Fruit fly (Drosophila melanogaster) whole organism, embryonic: ENCODE measurements around the gene CG3342.

Experiments
- Blimp-1 ChIP-seq: fragments of 200-800 bp; sonication (Bioruptor generic); optimal IDR thresholded peaks from 3 replicates; lab custom pipeline; 2018; ENCODE audit warnings: missing biosample characterization, missing genetic modification characterization, mild to moderate bottlenecking, moderate library complexity, missing genetic modification reagents
- Bteb2 ChIP-seq: fragments of 200-800 bp; sonication (Bioruptor generic); optimal IDR thresholded peaks from 2 replicates; lab custom pipeline; 2016; ENCODE audit warnings: missing biosample characterization, missing genetic modification characterization
- CG10462 ChIP-seq: fragments of 200-800 bp; sonication (Bioruptor generic); optimal IDR thresholded peaks from 2 replicates; lab custom pipeline; 2016; ENCODE audit warnings: missing biosample characterization, missing genetic modification characterization
- CG11085 ChIP-seq: fragments of 200-800 bp; sonication (Bioruptor generic); IDR thresholded peaks from 2 replicates; pipeline ENCODE4 v1.3.6; 2022; ENCODE audit warnings: missing biosample characterization, missing genetic modification characterization
- CG11247 ChIP-seq: fragments of 200-800 bp; sonication (Bioruptor generic); IDR thresholded peaks from 2 replicates; pipeline ENCODE4 v1.3.6; 2022; ENCODE audit warnings: missing biosample characterization, missing genetic modification characterization
- CG11504 ChIP-seq: fragments of 200-800 bp; sonication (Bioruptor generic); optimal IDR thresholded peaks from 3 replicates; lab custom pipeline; 2019; ENCODE audit warnings: missing biosample characterization, mild to moderate bottlenecking, missing genetic modification characterization, moderate library complexity
- CG12155 ChIP-seq: fragments of 200-800 bp; sonication (Bioruptor generic); optimal IDR thresholded peaks from 3 replicates; lab custom pipeline; 2016; ENCODE audit warnings: missing biosample characterization, missing genetic modification characterization
- CG12744 ChIP-seq: fragments of 200-800 bp; sonication (Bioruptor generic); optimal IDR thresholded peaks from 2 replicates; lab custom pipeline; 2016; ENCODE audit warnings: missing biosample characterization, missing genetic modification characterization
- CG13296 ChIP-seq: fragments of 200-800 bp; sonication (Bioruptor generic); optimal IDR thresholded peaks from 3 replicates; lab custom pipeline; 2018; ENCODE audit warnings: missing biosample characterization, mild to moderate bottlenecking, missing genetic modification characterization
- CG14965 ChIP-seq: fragments of 200-800 bp; sonication (Bioruptor generic); optimal IDR thresholded peaks from 2 replicates; lab custom pipeline; 2016; ENCODE audit warnings: missing biosample characterization, missing genetic modification characterization, borderline replicate concordance
- CG1603 ChIP-seq: fragments of 200-800 bp; sonication (Bioruptor generic); optimal IDR thresholded peaks from 2 replicates; lab custom pipeline; 2019; ENCODE audit warnings: missing biosample characterization, mild to moderate bottlenecking, missing genetic modification characterization, moderate library complexity
- CG16779 ChIP-seq: fragments of 200-800 bp; sonication (Bioruptor generic); IDR thresholded peaks from 2 replicates; pipeline ENCODE4 v1.3.6; 2022; ENCODE audit warnings: missing biosample characterization, missing genetic modification characterization
- CG17912 ChIP-seq: fragments of 200-800 bp; sonication (Bioruptor generic); optimal IDR thresholded peaks from 2 replicates; lab custom pipeline; 2018; ENCODE audit warnings: missing biosample characterization, mild to moderate bottlenecking, missing genetic modification characterization
- CG4707 ChIP-seq: fragments of 200-800 bp; sonication (Bioruptor generic); optimal IDR thresholded peaks from 2 replicates; lab custom pipeline; 2018; ENCODE audit warnings: missing biosample characterization, mild to moderate bottlenecking, missing genetic modification characterization, moderate library complexity
- CG5180 ChIP-seq: fragments of 200-800 bp; sonication (Bioruptor generic); optimal IDR thresholded peaks from 3 replicates; lab custom pipeline; 2017; ENCODE audit warnings: missing biosample characterization, missing genetic modification characterization, mild to moderate bottlenecking, moderate library complexity, missing genetic modification reagents
- CG5953 ChIP-seq: fragments of 200-800 bp; sonication (Bioruptor generic); IDR thresholded peaks from 2 replicates; pipeline ENCODE4 v1.3.6; 2022; ENCODE audit warnings: missing biosample characterization, missing genetic modification characterization
- CG6254 ChIP-seq: fragments of 200-800 bp; sonication (Bioruptor generic); optimal IDR thresholded peaks from 3 replicates; lab custom pipeline; 2017; ENCODE audit warnings: mild to moderate bottlenecking, missing biosample characterization, missing genetic modification reagents, missing genetic modification characterization
- CG7839 ChIP-seq: fragments of 200-800 bp; sonication (Bioruptor generic); optimal IDR thresholded peaks from 3 replicates; lab custom pipeline; 2018; ENCODE audit warnings: missing biosample characterization, mild to moderate bottlenecking, missing genetic modification characterization, moderate library complexity
- CG9876 ChIP-seq: fragments of 200-800 bp; sonication (Bioruptor generic); optimal IDR thresholded peaks from 2 replicates; lab custom pipeline; 2016; ENCODE audit warnings: missing biosample characterization, missing genetic modification characterization
- Dp ChIP-seq: fragments of 200-800 bp; sonication (Bioruptor generic); optimal IDR thresholded peaks from 2 replicates; lab custom pipeline; 2018; ENCODE audit warnings: missing biosample characterization, mild to moderate bottlenecking, missing genetic modification characterization, moderate library complexity
- E2f1 ChIP-seq: fragments of 200-800 bp; sonication (Bioruptor generic); IDR thresholded peaks from 2 replicates; pipeline ENCODE4 v1.3.6; 2022; ENCODE audit warnings: missing biosample characterization, missing genetic modification characterization
- Fer3 ChIP-seq: fragments of 200-800 bp; sonication (Bioruptor generic); optimal IDR thresholded peaks from 2 replicates; lab custom pipeline; 2018; ENCODE audit warnings: missing biosample characterization, mild to moderate bottlenecking, missing genetic modification characterization, moderate library complexity
- HLH4C ChIP-seq: fragments of 200-800 bp; sonication (Bioruptor generic); IDR thresholded peaks from 3 replicates; pipeline ENCODE4 v1.3.6; 2022; ENCODE audit warnings: missing biosample characterization, missing genetic modification characterization; ENCODE audit not compliant: partially characterized antibody
- Meics ChIP-seq: fragments of 200-800 bp; sonication (Bioruptor generic); optimal IDR thresholded peaks from 2 replicates; lab custom pipeline; 2017; ENCODE audit warnings: missing biosample characterization, mild to moderate bottlenecking, missing genetic modification characterization
- NK7.1 ChIP-seq: fragments of 200-800 bp; sonication (Bioruptor generic); optimal IDR thresholded peaks from 3 replicates; lab custom pipeline; 2016; ENCODE audit warnings: missing biosample characterization, missing genetic modification characterization
- Rx ChIP-seq: fragments of 200-800 bp; sonication (Bioruptor generic); IDR thresholded peaks from 2 replicates; pipeline ENCODE4 v1.3.6; 2022; ENCODE audit warnings: missing biosample characterization, missing genetic modification characterization
- Sox102F ChIP-seq: fragments of 200-800 bp; sonication (Bioruptor generic); optimal IDR thresholded peaks from 2 replicates; lab custom pipeline; 2018; ENCODE audit warnings: missing biosample characterization, mild to moderate bottlenecking, missing genetic modification characterization, moderate library complexity
- Taf1 ChIP-seq: fragments of 200-800 bp; sonication (Bioruptor generic); IDR thresholded peaks from 2 replicates; pipeline ENCODE4 v1.3.6; 2022; ENCODE audit warnings: missing biosample characterization, missing genetic modification characterization
- Xbp1 ChIP-seq: fragments of 200-800 bp; sonication (Bioruptor generic); optimal IDR thresholded peaks from 3 replicates; lab custom pipeline; 2016; ENCODE audit warnings: missing biosample characterization, mild to moderate bottlenecking, missing genetic modification characterization
- al ChIP-seq: fragments of 200-800 bp; sonication (Bioruptor generic); IDR thresholded peaks from 2 replicates; pipeline ENCODE4 v1.3.6; 2022; ENCODE audit warnings: missing biosample characterization, missing genetic modification characterization
- caup ChIP-seq: fragments of 200-800 bp; sonication (Bioruptor generic); optimal IDR thresholded peaks from 3 replicates; lab custom pipeline; 2017; ENCODE audit warnings: missing biosample characterization, mild to moderate bottlenecking, missing genetic modification characterization, moderate library complexity; ENCODE audit not compliant: severe bottlenecking
- crc ChIP-seq: fragments of 200-800 bp; sonication (Bioruptor generic); optimal IDR thresholded peaks from 2 replicates; lab custom pipeline; 2016; ENCODE audit warnings: missing biosample characterization, missing genetic modification characterization
- dpn ChIP-seq, 2 experiments: fragments of 200-800 bp; sonication (Bioruptor generic); optimal IDR thresholded peaks; 3 replicates each; lab custom pipeline; 2016; ENCODE audit warnings: missing biosample characterization in 2 of 2, missing genetic modification characterization in 2 of 2
- emc ChIP-seq: fragments of 200-800 bp; sonication (Bioruptor generic); optimal IDR thresholded peaks from 2 replicates; lab custom pipeline; 2016; ENCODE audit warnings: missing biosample characterization, missing genetic modification characterization
- eve ChIP-seq, 2 experiments: fragments of >200 bp; optimal IDR thresholded peaks; 2 replicates each; lab custom pipeline; 2017; ENCODE audit warnings: missing biosample characterization in 2 of 2, missing genetic modification characterization in 2 of 2
- fd102C ChIP-seq: fragments of 200-800 bp; sonication (Bioruptor generic); optimal IDR thresholded peaks from 2 replicates; lab custom pipeline; 2018; ENCODE audit warnings: missing biosample characterization, mild to moderate bottlenecking, missing genetic modification characterization, moderate library complexity
- fu2 ChIP-seq: fragments of 200-800 bp; sonication (Bioruptor generic); optimal IDR thresholded peaks from 2 replicates; lab custom pipeline; 2016; ENCODE audit warnings: missing biosample characterization, missing genetic modification characterization
- gcm2 ChIP-seq: fragments of 200-800 bp; sonication (Bioruptor generic); optimal IDR thresholded peaks from 2 replicates; lab custom pipeline; 2016; ENCODE audit warnings: missing biosample characterization, missing genetic modification characterization
- hkb ChIP-seq, 2 experiments: fragments of 200-800 bp in 1 of 2; fragments of >200 bp in 1 of 2; sonication (Bioruptor generic) in 1 of 2; IDR thresholded peaks in 1 of 2; optimal IDR thresholded peaks in 1 of 2; 2 replicates each; pipeline versions ENCODE4 v1.3.6 to Lab custom; 2017 to 2022; ENCODE audit warnings: missing biosample characterization in 1 of 2, missing genetic modification characterization in 1 of 2
- lab ChIP-seq: fragments of 200-800 bp; sonication (Bioruptor generic); optimal IDR thresholded peaks from 3 replicates; lab custom pipeline; 2017; ENCODE audit warnings: missing biosample characterization, missing genetic modification characterization, mild to moderate bottlenecking, moderate library complexity, missing genetic modification reagents
- lola ChIP-seq, 3 experiments: fragments of >200 bp in 2 of 3; fragments of 200-800 bp in 1 of 3; sonication (Bioruptor generic) in 1 of 3; optimal IDR thresholded peaks; 2 replicates each; lab custom pipeline; 2017 to 2019; ENCODE audit warnings: missing biosample characterization in 3 of 3, missing genetic modification characterization in 3 of 3, mild to moderate bottlenecking in 1 of 3, moderate library complexity in 1 of 3
- pfk ChIP-seq: fragments of 200-800 bp; sonication (Bioruptor generic); optimal IDR thresholded peaks from 2 replicates; lab custom pipeline; 2018; ENCODE audit warnings: missing biosample characterization, mild to moderate bottlenecking, missing genetic modification characterization, moderate library complexity
- prd ChIP-seq, 3 experiments: fragments of >200 bp in 2 of 3; fragments of 200-800 bp in 1 of 3; sonication (Bioruptor generic) in 1 of 3; optimal IDR thresholded peaks in 2 of 3; IDR thresholded peaks in 1 of 3; 2 replicates in 2 of 3; 3 replicates in 1 of 3; pipeline versions ENCODE4 v1.3.6 to Lab custom; 2017 to 2022; ENCODE audit warnings: missing biosample characterization in 1 of 3, missing genetic modification characterization in 1 of 3
- stwl ChIP-seq: fragments of 200-800 bp; sonication (Bioruptor generic); optimal IDR thresholded peaks from 3 replicates; lab custom pipeline; 2018; ENCODE audit warnings: missing biosample characterization, mild to moderate bottlenecking, missing genetic modification characterization, moderate library complexity
- trh ChIP-seq: fragments of 200-800 bp; sonication (Bioruptor generic); optimal IDR thresholded peaks from 2 replicates; lab custom pipeline; 2016; ENCODE audit warnings: missing biosample characterization, missing genetic modification characterization
- unpg ChIP-seq: fragments of 200-800 bp; sonication (Bioruptor generic); optimal IDR thresholded peaks from 3 replicates; lab custom pipeline; 2018; ENCODE audit warnings: missing biosample characterization, mild to moderate bottlenecking, missing genetic modification characterization, moderate library complexity
- wdn ChIP-seq: fragments of 200-800 bp; sonication (Bioruptor generic); IDR thresholded peaks from 2 replicates; pipeline ENCODE4 v1.3.6; 2022; ENCODE audit warnings: missing biosample characterization, missing genetic modification characterization
- wor ChIP-seq: fragments of 200-800 bp; sonication (Bioruptor generic); IDR thresholded peaks from 2 replicates; pipeline ENCODE4 v1.3.6; 2022; ENCODE audit warnings: missing biosample characterization, missing genetic modification characterization

CG3342 gene

DNA sequence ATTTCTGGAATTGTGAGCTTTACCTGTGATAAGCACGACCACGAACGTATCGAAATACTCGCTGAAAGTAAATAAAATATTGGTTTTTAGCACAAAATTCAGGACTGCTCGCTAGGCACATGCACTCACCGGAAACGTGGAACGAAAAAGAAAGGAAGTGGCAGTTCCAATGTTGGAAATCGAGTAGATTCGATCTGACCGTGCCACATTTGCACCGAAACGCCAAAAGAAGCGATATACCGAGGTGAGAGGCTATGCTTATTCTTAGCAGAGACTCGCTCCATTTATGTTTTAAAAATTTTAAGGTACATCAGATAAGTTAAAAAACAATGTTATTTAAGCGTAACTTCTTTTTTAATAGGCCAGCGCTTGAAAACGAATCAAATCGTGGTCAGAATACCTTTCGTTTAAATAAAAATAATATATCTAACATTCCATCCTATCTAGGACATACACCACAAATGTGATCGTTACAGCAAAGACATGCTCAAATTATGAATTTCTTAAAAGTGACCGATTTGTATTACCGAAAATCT lies 5.5 kb upstream of the CG3342 start, which contains the start of gene RpL7A (continued):
- no peak for TF ChIP-seq al (GFP tag; lab: Robert Waterston, UW)
- no peak for TF ChIP-seq CG14965 (GFP tag; lab: Kevin White, UChicago)
- TF ChIP-seq CG11504 (tag; lab: Kevin White, UChicago) = peak; percentile 48
- peak; percentile 45; the same call in 1 of the 2 replicates for TF ChIP-seq CG11085
- peak; percentile 25 for TF ChIP-seq CG9876 (GFP tag; lab: Kevin White, UChicago)
- TF ChIP-seq eve (GFP tag; optimal IDR thresholded peaks at IDR 0.05; lab: Kevin White, UChicago) = no peak
- peak; percentile 10 for TF ChIP-seq CG12744 (GFP tag; lab: Kevin White, UChicago)
- TF ChIP-seq CG16779 (GFP tag; lab: Robert Waterston, UW) = peak; percentile 67
- TF ChIP-seq CG5180 (GFP tag; lab: Kevin White, UChicago) = peak; percentile 48
- peak; percentile 72 for TF ChIP-seq CG1603
- peak; percentile 65 for TF ChIP-seq fd102C (GFP tag; lab: Kevin White, UChicago)
- peak; percentile 22 for TF ChIP-seq CG12155 (GFP tag; lab: Kevin White, UChicago)
- TF ChIP-seq stwl = no peak
- peak; percentile 36 for TF ChIP-seq emc (GFP tag; lab: Kevin White, UChicago)
- peak; percentile 87 for TF ChIP-seq caup
- peak; percentile 45 for TF ChIP-seq CG5953 (GFP tag; lab: Robert Waterston, UW)
- no peak for TF ChIP-seq Sox102F
- TF ChIP-seq HLH4C (GFP tag; lab: Robert Waterston, UW) = no peak
- TF ChIP-seq Fer3 (tag; lab: Kevin White, UChicago) = peak; percentile 61
- TF ChIP-seq CG4707 (GFP tag; lab: Kevin White, UChicago) = peak; percentile 81
- peak; percentile 45 for TF ChIP-seq CG6254
- TF ChIP-seq Bteb2 = no peak
- peak; percentile 73 for TF ChIP-seq pfk (GFP tag; lab: Kevin White, UChicago)
- TF ChIP-seq unpg = peak; percentile 62
- 0 out of 2 replicates have a peak, but pooled peaks have one; percentile 52 for TF ChIP-seq wdn
- peak; percentile 36 for TF ChIP-seq fu2 (GFP tag; lab: Kevin White, UChicago)
- TF ChIP-seq Taf1 (GFP tag; lab: Robert Waterston, UW) = no peak; the same call in 1 of the 2 replicates
- TF ChIP-seq CG10462 (GFP tag; lab: Kevin White, UChicago) = no peak
- TF ChIP-seq wor (GFP tag; lab: Robert Waterston, UW) = no peak
- no peak for TF ChIP-seq gcm2
- no peak for TF ChIP-seq Dp (GFP tag; lab: Kevin White, UChicago)
- peak; percentile 74 for TF ChIP-seq Rx (GFP tag; lab: Robert Waterston, UW)
- TF ChIP-seq Blimp-1 (GFP tag; lab: Kevin White, UChicago) = no peak
- peak; percentile 32 for TF ChIP-seq CG11247
- peak; percentile 46; the same call in 1 of the 2 replicates for TF ChIP-seq E2f1 (GFP tag; lab: Robert Waterston, UW)
- TF ChIP-seq NK7.1 = peak; percentile 57
- TF ChIP-seq Xbp1 (GFP tag; lab: Kevin White, UChicago) = peak; percentile 53
- peak; percentile 76 for TF ChIP-seq CG17912 (GFP tag; lab: Kevin White, UChicago)
- peak; percentile 3 for TF ChIP-seq trh
- TF ChIP-seq crc (GFP tag; lab: Kevin White, UChicago) = peak; percentile 3
- no peak for TF ChIP-seq prd (optimal IDR thresholded peaks at IDR 0.05; lab: Kevin White, UChicago)
- peak; percentile 29; the same call in 1 of the 3 replicates for TF ChIP-seq prd (GFP tag; IDR thresholded peaks at IDR 0.05; lab: Robert Waterston, UW)
- peak; percentile 82 for TF ChIP-seq lab (GFP tag; lab: Kevin White, UChicago)
- peak; percentile 53 for TF ChIP-seq CG7839
- peak in 1 of 2 experiments; percentile 61 for TF ChIP-seq dpn (GFP tag; optimal IDR thresholded peaks at IDR 0.05; lab: Kevin White, UChicago)
- no peak for TF ChIP-seq hkb (optimal IDR thresholded peaks at IDR 0.05; lab: Kevin White, UChicago)
- peak; percentile 54 for TF ChIP-seq hkb (GFP tag; IDR thresholded peaks at IDR 0.05; lab: Robert Waterston, UW)
- peak; percentile 82 for TF ChIP-seq Meics (GFP tag; lab: Kevin White, UChicago)
- TF ChIP-seq lola (GFP tag; optimal IDR thresholded peaks at IDR 0.05; lab: Kevin White, UChicago) = peak in 1 of 3 experiments; percentile 2
- TF ChIP-seq CG13296 (GFP tag; lab: Kevin White, UChicago) = peak; percentile 79
